Worm (Caenorhabditis elegans): ENCODE results near the gene flp-20.

DNA sequence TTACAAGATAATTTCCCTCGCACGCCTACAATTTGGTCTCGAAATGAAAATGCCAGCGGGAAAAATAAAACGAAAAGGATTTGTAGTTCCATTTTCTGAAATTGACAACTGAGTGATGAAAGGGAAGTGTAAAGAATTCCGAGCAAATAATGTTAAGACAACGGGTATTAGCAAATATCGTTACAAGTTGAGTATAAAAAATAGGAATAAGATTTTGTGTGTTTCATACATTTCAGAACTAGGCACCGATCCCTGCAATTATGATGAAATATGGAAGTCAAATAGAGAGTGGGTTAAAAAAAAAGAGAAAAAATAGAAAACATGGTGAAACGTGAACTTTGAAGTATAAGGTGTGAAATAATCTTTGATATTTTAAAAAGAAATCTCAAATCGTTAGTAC is 35.3 kb downstream of the flp-20 start, which contains the start of gene ttr-38:
- TF ChIP-seq sea-2 (GFP tag; IDR thresholded peaks at IDR 0.05) = no peak
- TF ChIP-seq efl-1 (GFP tag; optimal IDR thresholded peaks at IDR 0.05) = no peak
- TF ChIP-seq Y95B8A.8 (GFP tag; IDR thresholded peaks at IDR 0.05) = no peak
- no peak for TF ChIP-seq tlf-1 (GFP tag; optimal IDR thresholded peaks at IDR 0.05)
- TF ChIP-seq dox-1 (GFP tag; IDR thresholded peaks at IDR 0.05) = no peak
- no peak for TF ChIP-seq zim-3 (tag; optimal IDR thresholded peaks at IDR 0.05)
- no peak for TF ChIP-seq ceh-58 (GFP tag; IDR thresholded peaks at IDR 0.05)
- TF ChIP-seq T07F8.4 (tag; optimal IDR thresholded peaks at IDR 0.05) = no peak
- no peak for TF ChIP-seq attf-3 (GFP tag; conservative IDR thresholded peaks at IDR 0.05)

Measured in whole organism, young adult.